Worm (Caenorhabditis elegans): Measurements from ENCODE around the gene F41C6.4.
A peak's percentile ranks its signal among the peaks of the same experiment; 100 is the strongest.

Gene F41C6.4

ce11 chrX:6899848-6900247, 25.2 kb upstream of the F41C6.4 start, which contains the start of gene F14B8.4:
TSS of gene F14B8.4 (minus strand) at chrX:6899948.
- TF ChIP-seq sea-2 (GFP tag; optimal IDR thresholded peaks at IDR 0.05) (no peak), nhr-11 (tag; optimal IDR thresholded peaks at IDR 0.05) (no peak), lsy-12 (tag; optimal IDR thresholded peaks at IDR 0.05) (no peak), ama-1 (optimal IDR thresholded peaks at IDR 0.05) (no peak), nhr-76 (tag; optimal IDR thresholded peaks at IDR 0.05) (no peak), nhr-12 (tag; optimal IDR thresholded peaks at IDR 0.05) (no peak), lin-39 (tag; optimal IDR thresholded peaks at IDR 0.05) (no peak), nhr-23 (tag; optimal IDR thresholded peaks at IDR 0.05) (no peak), skn-1 (tag; optimal IDR thresholded peaks at IDR 0.05) (no peak), elt-2 (tag; optimal IDR thresholded peaks at IDR 0.05) (no peak), ceh-16 (tag; optimal IDR thresholded peaks at IDR 0.05) (no peak), egl-27 (tag; optimal IDR thresholded peaks at IDR 0.05) (no peak), lin-15B (tag; optimal IDR thresholded peaks at IDR 0.05) (no peak), elt-1 (tag; optimal IDR thresholded peaks at IDR 0.05) (no peak)

ce11 chrX:6894104-6894503, 19.5 kb upstream of the F41C6.4 start:
- peak; percentile 41 for TF ChIP-seq elt-1 (tag; optimal IDR thresholded peaks at IDR 0.05)
- peak; percentile 35 for TF ChIP-seq lin-39 (tag; optimal IDR thresholded peaks at IDR 0.05)
- TF ChIP-seq ceh-16 (tag; optimal IDR thresholded peaks at IDR 0.05) = no peak
- peak; percentile 87 for TF ChIP-seq egl-5 (tag; optimal IDR thresholded peaks at IDR 0.05)
- no peak for TF ChIP-seq nhr-12 (tag; optimal IDR thresholded peaks at IDR 0.05)
- TF ChIP-seq mml-1 (tag; optimal IDR thresholded peaks at IDR 0.05) = no peak
- no peak for TF ChIP-seq nhr-23 (tag; optimal IDR thresholded peaks at IDR 0.05)
- no peak for TF ChIP-seq unc-62 (GFP tag; optimal IDR thresholded peaks at IDR 0.05)
- TF ChIP-seq jun-1 (tag; optimal IDR thresholded peaks at IDR 0.05) = no peak

- TF ChIP-seq R02D3.7 (tag; optimal IDR thresholded peaks at IDR 0.05) = no peak
- no peak for TF ChIP-seq nhr-67 (tag; optimal IDR thresholded peaks at IDR 0.05)
- no peak for TF ChIP-seq hmg-11 (tag; optimal IDR thresholded peaks at IDR 0.05)
- no peak for TF ChIP-seq ceh-9 (tag; optimal IDR thresholded peaks at IDR 0.05)
- TF ChIP-seq snpc-4 (tag; optimal IDR thresholded peaks at IDR 0.05) = no peak
- TF ChIP-seq fkh-2 (tag; optimal IDR thresholded peaks at IDR 0.05) = no peak
- TF ChIP-seq pqm-1 (tag; optimal IDR thresholded peaks at IDR 0.05) = no peak
- TF ChIP-seq egl-5 (tag; optimal IDR thresholded peaks at IDR 0.05) = no peak
- no peak for TF ChIP-seq nhr-25 (tag; optimal IDR thresholded peaks at IDR 0.05)
- TF ChIP-seq nfya-1 (tag; optimal IDR thresholded peaks at IDR 0.05; ENCODE audit: insufficient read depth) = no peak
Measured at ce11 chrX:6893074-6893473, 18.5 kb upstream of the F41C6.4 start.

- TF ChIP-seq nhr-28 (tag; optimal IDR thresholded peaks at IDR 0.05) = no peak
Measured at ce11 chrX:6889374-6889773, 14.8 kb upstream of the F41C6.4 start, which contains the start of gene unc-6. TSS of gene unc-6 (plus strand) at chrX:6889674.

- TF ChIP-seq nhr-43 (tag; optimal IDR thresholded peaks at IDR 0.05; ENCODE audit: poor library complexity, severe bottlenecking) = no peak
- TF ChIP-seq nhr-11 (tag; optimal IDR thresholded peaks at IDR 0.05) = no peak
- TF ChIP-seq skn-1 (tag; optimal IDR thresholded peaks at IDR 0.05) = no peak
- TF ChIP-seq egl-27 (tag; optimal IDR thresholded peaks at IDR 0.05) = no peak
- no peak for TF ChIP-seq ztf-4 (tag; optimal IDR thresholded peaks at IDR 0.05)
- no peak for TF ChIP-seq hmg-11 (tag; optimal IDR thresholded peaks at IDR 0.05)
- no peak for TF ChIP-seq fkh-2 (tag; optimal IDR thresholded peaks at IDR 0.05)
- TF ChIP-seq nfya-1 (tag; optimal IDR thresholded peaks at IDR 0.05; ENCODE audit: insufficient read depth) = no peak
- no peak for TF ChIP-seq ceh-9 (tag; optimal IDR thresholded peaks at IDR 0.05)
- no peak for TF ChIP-seq eor-1 (tag; optimal IDR thresholded peaks at IDR 0.05)
- no peak for TF ChIP-seq elt-3 (tag; optimal IDR thresholded peaks at IDR 0.05)
- TF ChIP-seq R02D3.7 (tag; optimal IDR thresholded peaks at IDR 0.05) = no peak
- no peak for TF ChIP-seq ceh-82 (tag; optimal IDR thresholded peaks at IDR 0.05)
Measured at ce11 chrX:6888208-6888607, 13.6 kb upstream of the F41C6.4 start.
